Worm (Caenorhabditis elegans) whole organism, L4 larva: ENCODE data around the gene tceb-3.
"Not testable (repeated sequence)": the region's sequence is repeated elsewhere in the genome, so short reads cannot be mapped to it uniquely, and the experiment has no call there.

Source experiments
- Y5F2A.4 ChIP-seq: fragments of 200-800 bp; sonication (Bioruptor generic); optimal IDR thresholded peaks from 2 replicates; lab custom pipeline; 2018; ENCODE audit warnings: mild to moderate bottlenecking, missing genetic modification characterization, missing compliant biosample characterization
- Y75B8A.6 ChIP-seq: fragments of 200-800 bp; sonication (Bioruptor generic); IDR thresholded peaks from 2 replicates; pipeline ENCODE4 v1.3.6; 2022; ENCODE audit warnings: missing genetic modification reagents, missing genetic modification characterization, missing compliant biosample characterization
- ZK546.5 ChIP-seq, 2 experiments: sonication (generic microtip); optimal IDR thresholded peaks; 2 replicates each; lab custom pipeline; 2017; ENCODE audit warnings: missing biosample characterization in 2 of 2, missing genetic modification characterization in 2 of 2
- aha-1 ChIP-seq: fragments of 150-350 bp; peaks from one replicate; lab custom pipeline; 2014; ENCODE audit warnings: missing biosample characterization, missing genetic modification characterization
- ceh-44 ChIP-seq: fragments of 200-800 bp; sonication (Bioruptor generic); IDR thresholded peaks from 2 replicates; pipeline ENCODE4 v1.3.6; 2022; ENCODE audit warnings: missing genetic modification reagents, missing genetic modification characterization, missing compliant biosample characterization
- ceh-62 ChIP-seq: sonication (generic microtip); optimal IDR thresholded peaks from 2 replicates; lab custom pipeline; 2017; ENCODE audit warnings: missing biosample characterization, missing genetic modification characterization
- ces-1 ChIP-seq: fragments of 150-350 bp; sonication (generic microtip); optimal IDR thresholded peaks from 4 replicates; lab custom pipeline; 2014; ENCODE audit warnings: missing biosample characterization, missing genetic modification reagents, missing genetic modification characterization
- cey-2 ChIP-seq: sonication (generic microtip); optimal IDR thresholded peaks from 3 replicates; lab custom pipeline; 2017; ENCODE audit warnings: missing genetic modification characterization, mild to moderate bottlenecking, missing compliant biosample characterization, antibody characterized with exemption, borderline replicate concordance; ENCODE audit not compliant: insufficient read depth
- daf-16 ChIP-seq, 3 experiments: sonication (generic microtip); optimal IDR thresholded peaks; 2 replicates each; lab custom pipeline; 2016 to 2017; ENCODE audit warnings: missing genetic modification characterization in 3 of 3, missing genetic modification reagents in 3 of 3, mild to moderate bottlenecking in 2 of 3, missing compliant biosample characterization in 2 of 3, missing biosample characterization in 1 of 3, moderate library complexity in 1 of 3
- daf-19 ChIP-seq: fragments of 200-800 bp; sonication (Bioruptor generic); conservative IDR thresholded peaks from 2 replicates; pipeline ENCODE4 v1.3.6; 2022; ENCODE audit warnings: missing genetic modification characterization, missing compliant biosample characterization
- dmd-9 ChIP-seq: fragments of 200-800 bp; sonication (Bioruptor generic); IDR thresholded peaks from 2 replicates; pipeline ENCODE4 v1.3.6; 2022; ENCODE audit warnings: missing genetic modification reagents, missing genetic modification characterization, missing compliant biosample characterization
- dpl-1 ChIP-seq: fragments of 150-350 bp; optimal IDR thresholded peaks from 2 replicates; lab custom pipeline; 2014; ENCODE audit warnings: missing biosample characterization, missing genetic modification reagents, missing genetic modification characterization
- egl-27 ChIP-seq: sonication (generic microtip); optimal IDR thresholded peaks from 3 replicates; lab custom pipeline; 2017; ENCODE audit warnings: missing biosample characterization, missing genetic modification reagents, missing genetic modification characterization
- hlh-11 ChIP-seq: fragments of 200-800 bp; sonication (Bioruptor generic); optimal IDR thresholded peaks from 2 replicates; lab custom pipeline; 2018; ENCODE audit warnings: mild to moderate bottlenecking, missing genetic modification characterization, missing compliant biosample characterization
- hmg-1.1 ChIP-seq: fragments of 200-800 bp; sonication (Bioruptor generic); IDR thresholded peaks from 2 replicates; pipeline ENCODE4 v1.3.6; 2022; ENCODE audit warnings: missing genetic modification reagents, missing genetic modification characterization, missing compliant biosample characterization
- lim-7 ChIP-seq: fragments of 200-800 bp; sonication (Bioruptor generic); IDR thresholded peaks from 2 replicates; pipeline ENCODE4 v1.3.6; 2022; ENCODE audit warnings: missing genetic modification characterization, missing compliant biosample characterization
- lin-1 ChIP-seq: fragments of 200-800 bp; sonication (Bioruptor generic); IDR thresholded peaks from 2 replicates; pipeline ENCODE4 v1.3.6; 2022; ENCODE audit warnings: missing genetic modification reagents, missing genetic modification characterization, missing compliant biosample characterization
- mdt-29 ChIP-seq: fragments of 200-800 bp; sonication (Bioruptor generic); IDR thresholded peaks from 2 replicates; pipeline ENCODE4 v1.3.6; 2022; ENCODE audit warnings: missing genetic modification reagents, missing genetic modification characterization, missing compliant biosample characterization
- mep-1 ChIP-seq: fragments of 150-350 bp; sonication (generic microtip); optimal IDR thresholded peaks from 3 replicates; lab custom pipeline; 2014; ENCODE audit warnings: missing biosample characterization, missing genetic modification characterization
- nhr-10 ChIP-seq: fragments of 150-350 bp; optimal IDR thresholded peaks from 2 replicates; lab custom pipeline; 2014; ENCODE audit warnings: missing biosample characterization, missing genetic modification characterization
- nhr-11 ChIP-seq: fragments of 150-350 bp; optimal IDR thresholded peaks from 2 replicates; lab custom pipeline; 2014; ENCODE audit warnings: missing biosample characterization, missing genetic modification characterization
- nhr-237 ChIP-seq: sonication (generic microtip); optimal IDR thresholded peaks from 2 replicates; lab custom pipeline; 2017; ENCODE audit warnings: missing biosample characterization, missing genetic modification characterization
- nhr-28 ChIP-seq: fragments of 150-350 bp; optimal IDR thresholded peaks from 2 replicates; lab custom pipeline; 2014; ENCODE audit warnings: missing biosample characterization, missing genetic modification characterization
- nhr-41 ChIP-seq: fragments of 200-800 bp; sonication (Bioruptor generic); IDR thresholded peaks from 2 replicates; pipeline ENCODE4 v1.3.6; 2022; ENCODE audit warnings: missing genetic modification reagents, missing genetic modification characterization, missing compliant biosample characterization
- nhr-42 ChIP-seq: fragments of 200-800 bp; sonication (Bioruptor generic); IDR thresholded peaks from 2 replicates; pipeline ENCODE4 v1.3.6; 2022; ENCODE audit warnings: missing genetic modification characterization, missing compliant biosample characterization
- nhr-6 ChIP-seq: fragments of 150-350 bp; optimal IDR thresholded peaks from 2 replicates; lab custom pipeline; 2014; ENCODE audit warnings: missing biosample characterization, missing genetic modification characterization
- pha-4 ChIP-seq, 2 experiments: fragments of 150-350 bp in 1 of 2; fragments of 200-800 bp in 1 of 2; sonication (Bioruptor generic) in 1 of 2; IDR thresholded peaks in 1 of 2; optimal IDR thresholded peaks in 1 of 2; 2 replicates each; pipeline versions ENCODE4 v1.3.6 to Lab custom; 2014 to 2022; ENCODE audit warnings: missing genetic modification characterization in 2 of 2, missing genetic modification reagents in 2 of 2, missing biosample characterization in 1 of 2, missing compliant biosample characterization in 1 of 2
- pqm-1 ChIP-seq: sonication (generic microtip); optimal IDR thresholded peaks from 2 replicates; lab custom pipeline; 2017; ENCODE audit warnings: missing biosample characterization, missing genetic modification characterization
- sdz-12 ChIP-seq: fragments of 200-800 bp; sonication (Bioruptor generic); optimal IDR thresholded peaks from 2 replicates; lab custom pipeline; 2018; ENCODE audit warnings: mild to moderate bottlenecking, missing genetic modification characterization, missing compliant biosample characterization
- spr-3 ChIP-seq: fragments of 200-800 bp; sonication (Bioruptor generic); optimal IDR thresholded peaks from 2 replicates; lab custom pipeline; 2018; ENCODE audit warnings: mild to moderate bottlenecking, missing genetic modification characterization, missing compliant biosample characterization
- tra-1 ChIP-seq: fragments of 200-800 bp; sonication (Bioruptor generic); IDR thresholded peaks from 2 replicates; pipeline ENCODE4 v1.3.6; 2022; ENCODE audit warnings: missing genetic modification reagents, missing genetic modification characterization, missing compliant biosample characterization
- unc-130 ChIP-seq: sonication (generic microtip); optimal IDR thresholded peaks from 2 replicates; lab custom pipeline; 2016; ENCODE audit warnings: missing genetic modification reagents, missing genetic modification characterization, missing compliant biosample characterization
- unc-62 ChIP-seq, 3 experiments: fragments of 150-350 bp in 1 of 3; sonication (generic microtip); optimal IDR thresholded peaks in 2 of 3; peaks in 1 of 3; 1 replicate in 1 of 3; 2 replicates in 2 of 3; lab custom pipeline; 2014 to 2017; ENCODE audit warnings: missing biosample characterization in 3 of 3, missing genetic modification characterization in 3 of 3, missing genetic modification reagents in 3 of 3, missing genotype in 1 of 3
- vab-7 ChIP-seq: fragments of 200-800 bp; sonication (Bioruptor generic); IDR thresholded peaks from 2 replicates; pipeline ENCODE4 v1.3.6; 2022; ENCODE audit warnings: missing genetic modification reagents, missing genetic modification characterization, missing compliant biosample characterization
- zip-2 ChIP-seq: fragments of 150-350 bp; optimal IDR thresholded peaks from 2 replicates; lab custom pipeline; 2014; ENCODE audit warnings: missing biosample characterization, missing genetic modification characterization

The tceb-3 gene

ce11 chrII:10923948-10924347 is 23.3 kb downstream of the tceb-3 start, which contains the start of gene Y19D2B.2:
Gene Y19D2B.2, plus strand, starts transcription at chrII:10924248.
- TF ChIP-seq nhr-11 (tag; lab: Kevin White, UChicago): no peak
- no peak for TF ChIP-seq hlh-11 (tag; lab: Kevin White, UChicago)
- TF ChIP-seq ceh-44 (GFP tag; lab: Robert Waterston, UW): no peak
- TF ChIP-seq mdt-29: no peak
- peak; percentile 13 for TF ChIP-seq aha-1 (tag; lab: Kevin White, UChicago)

- TF ChIP-seq lim-7 (GFP tag; lab: Robert Waterston, UW); nhr-237 (tag; lab: Kevin White, UChicago); nhr-41 (GFP tag; lab: Robert Waterston, UW): not testable (repeated sequence)
Measured at ce11 chrII:10922874-10923273, 24.3 kb downstream of the tceb-3 start, which contains the start of gene Y19D2B.1. Gene Y19D2B.1, minus strand, starts transcription at chrII:10922974.

- TF ChIP-seq dmd-9 (no peak), daf-16 (GFP tag; optimal IDR thresholded peaks at IDR 0.05; lab: Kevin White, UChicago) (no peak), daf-16 (tag; optimal IDR thresholded peaks at IDR 0.05; lab: Kevin White, UChicago) (peak; percentile 55), lin-1 (GFP tag; lab: Robert Waterston, UW) (no peak), Y5F2A.4 (GFP tag; lab: Kevin White, UChicago) (no peak), nhr-10 (tag; lab: Kevin White, UChicago) (no peak), mep-1 (tag; lab: Kevin White, UChicago) (no peak), pqm-1 (tag; lab: Kevin White, UChicago) (peak; percentile 79), ZK546.5 (tag; optimal IDR thresholded peaks at IDR 0.05; lab: Kevin White, UChicago) (no peak), spr-3 (GFP tag; lab: Kevin White, UChicago) (no peak), nhr-6 (tag; lab: Kevin White, UChicago) (peak; percentile 3), vab-7 (GFP tag; lab: Robert Waterston, UW) (no peak), aha-1 (tag; lab: Kevin White, UChicago) (no peak), nhr-42 (no peak), nhr-28 (tag; lab: Kevin White, UChicago) (peak; percentile 86), zip-2 (tag; lab: Kevin White, UChicago) (no peak), ces-1 (GFP tag; lab: Kevin White, UChicago) (no peak), nhr-11 (tag; lab: Kevin White, UChicago) (no peak), hlh-11 (tag; lab: Kevin White, UChicago) (peak; percentile 30), lim-7 (GFP tag; lab: Robert Waterston, UW) (no peak)
Measured at ce11 chrII:10918293-10918756, 28.9 kb downstream of the tceb-3 start, which contains the start of gene tba-4. Gene tba-4, plus strand, starts transcription at chrII:10918706.

ce11 chrII:10917174-10917573 is 30.0 kb downstream of the tceb-3 start, which contains the start of gene F44F4.10:
Gene F44F4.10, minus strand, starts transcription at chrII:10917274.
- TF ChIP-seq sdz-12 (GFP tag; lab: Kevin White, UChicago) (no peak), nhr-237 (tag; lab: Kevin White, UChicago) (no peak), unc-62 (GFP tag; optimal IDR thresholded peaks at IDR 0.05 in 1 of 2; lab: Kevin White, UChicago) (peak in 1 of 2 experiments; percentile 48), unc-62 (tag; optimal IDR thresholded peaks at IDR 0.05; lab: Kevin White, UChicago) (no peak)
- TF ChIP-seq, all 104 proteins: peak for 1

- no peak for TF ChIP-seq pha-4 (GFP tag; IDR thresholded peaks at IDR 0.05; lab: Robert Waterston, UW)
- TF ChIP-seq pha-4 (tag; optimal IDR thresholded peaks at IDR 0.05; lab: Kevin White, UChicago): no peak
- no peak for TF ChIP-seq aha-1 (tag; lab: Kevin White, UChicago)
- TF ChIP-seq tra-1 (GFP tag; lab: Robert Waterston, UW): no peak
- TF ChIP-seq spr-3 (GFP tag; lab: Kevin White, UChicago): no peak
- TF ChIP-seq daf-19 (GFP tag; lab: Robert Waterston, UW): no peak
- no peak for TF ChIP-seq cey-2 (tag; lab: Kevin White, UChicago)
- no peak for TF ChIP-seq hmg-1.1 (GFP tag; lab: Robert Waterston, UW)
- TF ChIP-seq dmd-9: no peak
- TF ChIP-seq unc-130 (GFP tag; lab: Kevin White, UChicago): no peak
- no peak for TF ChIP-seq Y75B8A.6 (GFP tag; lab: Robert Waterston, UW)
- TF ChIP-seq egl-27 (tag; lab: Kevin White, UChicago): no peak
- TF ChIP-seq Y5F2A.4 (GFP tag; lab: Kevin White, UChicago): no peak
- no peak for TF ChIP-seq ceh-62 (tag; lab: Kevin White, UChicago)
- TF ChIP-seq dpl-1 (GFP tag; lab: Kevin White, UChicago): no peak
Measured at ce11 chrII:10915732-10916131, 31.5 kb downstream of the tceb-3 start, which contains the start of gene F44F4.9. Gene F44F4.9, minus strand, starts transcription at chrII:10915832.
